Worm (Caenorhabditis elegans) whole organism, L1 larva: Measurements from ENCODE around the gene C05A2.4.

Experiments used
- C04F5.9 ChIP-seq: sonication (generic microtip); optimal IDR thresholded peaks from 2 replicates; lab custom pipeline; 2016; ENCODE audit warnings: missing genetic modification characterization, missing compliant biosample characterization
- F16B12.6 ChIP-seq: fragments of 150-350 bp; optimal IDR thresholded peaks from 2 replicates; lab custom pipeline; 2014; ENCODE audit warnings: missing biosample characterization, missing genetic modification characterization
- Y116A8C.19 ChIP-seq: sonication (generic microtip); optimal IDR thresholded peaks from 2 replicates; lab custom pipeline; 2016; ENCODE audit warnings: missing compliant biosample characterization, missing genetic modification characterization, borderline replicate concordance
- aha-1 ChIP-seq: fragments of 150-350 bp; optimal IDR thresholded peaks from 2 replicates; lab custom pipeline; 2014; ENCODE audit warnings: missing biosample characterization, missing genetic modification characterization
- aly-2 ChIP-seq: fragments of 150-350 bp; optimal IDR thresholded peaks from 2 replicates; lab custom pipeline; 2014; ENCODE audit warnings: missing biosample characterization, missing genetic modification characterization
- ceh-88 ChIP-seq: fragments of 200-800 bp; sonication (Bioruptor generic); IDR thresholded peaks from 2 replicates; pipeline ENCODE4 v1.3.6; 2022; ENCODE audit warnings: missing genetic modification characterization, missing compliant biosample characterization
- ces-1 ChIP-seq: fragments of 150-350 bp; optimal IDR thresholded peaks from 2 replicates; lab custom pipeline; 2014; ENCODE audit warnings: missing biosample characterization, missing genetic modification reagents, missing genetic modification characterization
- dpl-1 ChIP-seq, 3 experiments: fragments of 150-350 bp in 2 of 3; sonication (generic microtip) in 1 of 3; optimal IDR thresholded peaks; 2 replicates each; lab custom pipeline; 2014 to 2017; ENCODE audit warnings: missing biosample characterization in 3 of 3, missing genetic modification characterization in 3 of 3, missing genetic modification reagents in 3 of 3
- dsc-1 ChIP-seq: sonication (generic microtip); optimal IDR thresholded peaks from 2 replicates; lab custom pipeline; 2016; ENCODE audit warnings: mild to moderate bottlenecking, missing genetic modification characterization, missing compliant biosample characterization
- efl-1 ChIP-seq, 4 experiments: fragments of 150-350 bp; optimal IDR thresholded peaks in 3 of 4; peaks in 1 of 4; 1 replicate in 1 of 4; 2 replicates in 3 of 4; lab custom pipeline; 2014; ENCODE audit warnings: missing biosample characterization in 2 of 4, missing genetic modification characterization in 2 of 4, missing genetic modification reagents in 2 of 4
- efl-3 ChIP-seq: fragments of 200-800 bp; sonication (Bioruptor generic); optimal IDR thresholded peaks from 2 replicates; lab custom pipeline; 2018; ENCODE audit warnings: mild to moderate bottlenecking, missing genetic modification characterization, missing compliant biosample characterization
- egl-27 ChIP-seq, 2 experiments: fragments of 150-350 bp in 1 of 2; sonication (generic microtip); optimal IDR thresholded peaks; 3 replicates each; lab custom pipeline; 2017 to 2018; ENCODE audit warnings: missing biosample characterization in 2 of 2, missing genetic modification characterization in 2 of 2, missing genetic modification reagents in 2 of 2
- elt-2 ChIP-seq: sonication (generic microtip); optimal IDR thresholded peaks from 2 replicates; lab custom pipeline; 2016; ENCODE audit warnings: missing genetic modification characterization, mild to moderate bottlenecking, inconsistent platforms, missing compliant biosample characterization, missing genetic modification reagents
- elt-3 ChIP-seq, 6 experiments: fragments of 150-350 bp in 1 of 6; sonication (generic microtip); optimal IDR thresholded peaks; 2 replicates each; lab custom pipeline; 2017 to 2018; ENCODE audit warnings: missing biosample characterization in 6 of 6, missing genetic modification characterization in 6 of 6, inconsistent platforms in 1 of 6
- fkh-10 ChIP-seq: sonication (generic microtip); optimal IDR thresholded peaks from 2 replicates; lab custom pipeline; 2017; ENCODE audit warnings: missing biosample characterization, missing genetic modification reagents, missing genetic modification characterization
- fkh-4 ChIP-seq: sonication (generic microtip); optimal IDR thresholded peaks from 2 replicates; lab custom pipeline; 2016; ENCODE audit warnings: missing compliant biosample characterization, missing genetic modification characterization, borderline replicate concordance
- grh-1 ChIP-seq: fragments of 200-800 bp; sonication (Bioruptor generic); IDR thresholded peaks from 2 replicates; pipeline ENCODE4 v1.3.6; 2022; ENCODE audit warnings: missing genetic modification reagents, missing genetic modification characterization, missing compliant biosample characterization
- hlh-17 ChIP-seq: fragments of 200-800 bp; sonication (Bioruptor generic); optimal IDR thresholded peaks from 2 replicates; lab custom pipeline; 2018; ENCODE audit warnings: missing genetic modification characterization, mild to moderate bottlenecking, missing compliant biosample characterization, moderate library complexity, borderline replicate concordance
- hlh-4 ChIP-seq: sonication (generic microtip); optimal IDR thresholded peaks from 2 replicates; lab custom pipeline; 2016; ENCODE audit warnings: mild to moderate bottlenecking, missing genetic modification characterization, missing compliant biosample characterization
- irx-1 ChIP-seq: sonication (generic microtip); optimal IDR thresholded peaks from 2 replicates; lab custom pipeline; 2016; ENCODE audit warnings: missing genetic modification characterization, missing compliant biosample characterization
- isw-1 ChIP-seq: fragments of 200-800 bp; sonication (Bioruptor generic); IDR thresholded peaks from 2 replicates; pipeline ENCODE4 v1.3.6; 2022; ENCODE audit warnings: missing genetic modification characterization, missing compliant biosample characterization
- jun-1 ChIP-seq: fragments of 150-350 bp; optimal IDR thresholded peaks from 2 replicates; lab custom pipeline; 2014; ENCODE audit warnings: missing biosample characterization, missing genetic modification reagents, missing genetic modification characterization
- lin-14 ChIP-seq: fragments of 200-800 bp; sonication (Bioruptor generic); optimal IDR thresholded peaks from 2 replicates; lab custom pipeline; 2018; ENCODE audit warnings: mild to moderate bottlenecking, missing genetic modification characterization, moderate library complexity, missing compliant biosample characterization
- lin-15B ChIP-seq: fragments of 150-350 bp; sonication (generic microtip); optimal IDR thresholded peaks from 3 replicates; lab custom pipeline; 2014; ENCODE audit warnings: missing biosample characterization, missing genetic modification characterization
- lin-35 ChIP-seq, 2 experiments: fragments of 150-350 bp; optimal IDR thresholded peaks; 2 replicates each; lab custom pipeline; 2014; ENCODE audit warnings: missing biosample characterization in 2 of 2, missing genetic modification characterization in 2 of 2, missing genetic modification reagents in 2 of 2
- lsy-2 ChIP-seq, 2 experiments: fragments of 150-350 bp; optimal IDR thresholded peaks; 2 replicates each; lab custom pipeline; 2014; ENCODE audit warnings: missing biosample characterization in 2 of 2, missing genetic modification characterization in 2 of 2
- mdl-1 ChIP-seq, 2 experiments: fragments of 150-350 bp; optimal IDR thresholded peaks; 2 replicates each; lab custom pipeline; 2014 to 2017; ENCODE audit warnings: missing biosample characterization in 2 of 2, missing genetic modification characterization in 2 of 2, inconsistent platforms in 1 of 2
- mep-1 ChIP-seq: fragments of 150-350 bp; optimal IDR thresholded peaks from 2 replicates; lab custom pipeline; 2014; ENCODE audit warnings: missing biosample characterization, missing genetic modification characterization
- nhr-19 ChIP-seq: fragments of 200-800 bp; sonication (Bioruptor generic); conservative IDR thresholded peaks from 2 replicates; pipeline ENCODE4 v1.3.6; 2022; ENCODE audit warnings: missing genetic modification characterization, missing compliant biosample characterization
- nhr-20 ChIP-seq: sonication (generic microtip); optimal IDR thresholded peaks from 2 replicates; lab custom pipeline; 2016; ENCODE audit warnings: mild to moderate bottlenecking, missing genetic modification characterization, missing compliant biosample characterization
- nhr-47 ChIP-seq: sonication (generic microtip); optimal IDR thresholded peaks from 2 replicates; lab custom pipeline; 2016; ENCODE audit warnings: mild to moderate bottlenecking, missing genetic modification characterization, moderate library complexity, missing compliant biosample characterization
- nhr-71 ChIP-seq: sonication (generic microtip); optimal IDR thresholded peaks from 2 replicates; lab custom pipeline; 2016; ENCODE audit warnings: mild to moderate bottlenecking, missing genetic modification characterization, moderate library complexity, missing compliant biosample characterization
- nhr-76 ChIP-seq: sonication (generic microtip); optimal IDR thresholded peaks from 2 replicates; lab custom pipeline; 2017; ENCODE audit warnings: missing biosample characterization, missing genetic modification characterization
- nhr-77 ChIP-seq: fragments of 150-350 bp; optimal IDR thresholded peaks from 2 replicates; lab custom pipeline; 2014; ENCODE audit warnings: missing biosample characterization, missing genetic modification characterization
- pqm-1 ChIP-seq: sonication (generic microtip); optimal IDR thresholded peaks from 3 replicates; lab custom pipeline; 2017; ENCODE audit warnings: missing biosample characterization, missing genetic modification characterization
- skn-1 ChIP-seq: fragments of 150-350 bp; optimal IDR thresholded peaks from 2 replicates; lab custom pipeline; 2014; ENCODE audit warnings: missing biosample characterization, missing genetic modification characterization
- sptf-1 ChIP-seq: fragments of 150-350 bp; optimal IDR thresholded peaks from 2 replicates; lab custom pipeline; 2014; ENCODE audit warnings: missing biosample characterization, missing genetic modification characterization
- sup-37 ChIP-seq: fragments of 200-800 bp; sonication (Bioruptor generic); optimal IDR thresholded peaks from 2 replicates; lab custom pipeline; 2018; ENCODE audit warnings: mild to moderate bottlenecking, missing genetic modification characterization, missing compliant biosample characterization
- tbx-2 ChIP-seq: sonication (generic microtip); optimal IDR thresholded peaks from 2 replicates; lab custom pipeline; 2016; ENCODE audit warnings: missing genetic modification characterization, missing compliant biosample characterization
- tlp-1 ChIP-seq: fragments of 150-350 bp; optimal IDR thresholded peaks from 2 replicates; lab custom pipeline; 2014; ENCODE audit warnings: missing biosample characterization, missing genetic modification characterization
- unc-30 ChIP-seq: sonication (generic microtip); optimal IDR thresholded peaks from 2 replicates; lab custom pipeline; 2017; ENCODE audit warnings: missing biosample characterization, missing genetic modification characterization
- unc-62 ChIP-seq: fragments of 150-350 bp; optimal IDR thresholded peaks from 2 replicates; lab custom pipeline; 2014; ENCODE audit warnings: missing biosample characterization, missing genetic modification reagents, missing genetic modification characterization
- unc-86 ChIP-seq: sonication (generic microtip); optimal IDR thresholded peaks from 2 replicates; lab custom pipeline; 2016; ENCODE audit warnings: missing genetic modification characterization, missing compliant biosample characterization
- zip-4 ChIP-seq: fragments of 200-800 bp; sonication (Bioruptor generic); optimal IDR thresholded peaks from 2 replicates; lab custom pipeline; 2018; ENCODE audit warnings: mild to moderate bottlenecking, missing genetic modification characterization, moderate library complexity, missing compliant biosample characterization
- ztf-4 ChIP-seq: fragments of 150-350 bp; optimal IDR thresholded peaks from 2 replicates; lab custom pipeline; 2014; ENCODE audit warnings: missing biosample characterization, missing genetic modification characterization

C05A2.4 gene

DNA sequence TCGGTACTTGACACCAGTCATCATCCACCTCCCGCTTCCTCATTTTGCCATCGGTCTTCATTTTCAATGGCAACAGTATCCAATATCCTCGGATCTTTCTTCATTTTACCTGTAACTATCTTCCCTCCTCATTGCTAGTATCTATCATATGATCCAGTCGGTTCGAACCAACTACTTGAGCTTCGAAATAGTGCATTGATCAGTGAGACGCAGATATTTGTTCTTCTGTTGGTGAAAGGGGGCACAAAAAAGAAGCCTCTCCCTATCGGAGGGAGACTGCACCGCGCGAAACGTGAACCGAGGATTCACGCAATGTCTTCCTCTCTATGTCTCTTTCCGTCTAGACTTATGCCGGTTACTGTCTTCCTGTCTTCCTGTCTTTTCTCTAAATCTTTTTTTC, 4.0 kb upstream of the C05A2.4 start:
- TF ChIP-seq lin-35 (GFP tag; optimal IDR thresholded peaks at IDR 0.05; lab: Kevin White, UChicago), result no peak
- no peak for TF ChIP-seq fkh-10 (GFP tag; lab: Kevin White, UChicago)
- TF ChIP-seq egl-27 (tag; optimal IDR thresholded peaks at IDR 0.05; lab: Kevin White, UChicago), result peak in 1 of 2 experiments; percentile 1
- peak; percentile 12 for TF ChIP-seq tbx-2
- peak; percentile 56 for TF ChIP-seq nhr-77 (tag; lab: Kevin White, UChicago)
- peak in 1 of 2 experiments; percentile 4 for TF ChIP-seq lsy-2 (tag; optimal IDR thresholded peaks at IDR 0.05; lab: Kevin White, UChicago)
- TF ChIP-seq skn-1, result peak; percentile 11
- TF ChIP-seq lin-14 (GFP tag; lab: Kevin White, UChicago), result peak; percentile 36
- TF ChIP-seq Y116A8C.19 (tag; lab: Kevin White, UChicago), result no peak
- no peak for TF ChIP-seq unc-30 (tag; lab: Kevin White, UChicago)
- peak; percentile 12 for TF ChIP-seq nhr-20 (tag; lab: Kevin White, UChicago)

DNA sequence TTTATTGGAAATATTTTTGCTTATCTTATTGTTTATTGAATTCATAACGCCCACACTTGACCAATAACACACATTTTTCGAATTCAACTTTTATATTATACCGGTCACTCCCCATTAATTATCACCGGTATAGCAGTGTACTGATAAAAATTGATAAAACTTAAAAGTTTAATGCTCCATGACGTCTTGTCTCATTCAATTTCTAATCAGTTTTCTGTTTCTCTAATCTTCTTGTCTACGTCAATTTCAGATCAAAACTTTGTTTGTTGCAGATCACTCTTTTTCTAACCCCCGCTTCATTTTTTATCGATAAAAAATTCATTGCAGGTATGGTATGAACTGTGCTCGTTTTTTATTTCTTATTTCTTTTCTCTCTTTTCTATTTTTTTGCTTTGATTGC, 1.5 kb upstream of the C05A2.4 start:
- TF ChIP-seq tlp-1 (tag; lab: Kevin White, UChicago) (peak; percentile 43), egl-27 (tag; optimal IDR thresholded peaks at IDR 0.05; lab: Kevin White, UChicago) (no peak), C04F5.9 (tag; lab: Kevin White, UChicago) (no peak), elt-2 (tag; lab: Kevin White, UChicago) (peak; percentile 99), ceh-88 (GFP tag; lab: Robert Waterston, UW) (no peak), ces-1 (GFP tag; lab: Kevin White, UChicago) (no peak), nhr-71 (tag; lab: Kevin White, UChicago) (peak; percentile 47), irx-1 (tag; lab: Kevin White, UChicago) (no peak), lsy-2 (tag; optimal IDR thresholded peaks at IDR 0.05; lab: Kevin White, UChicago) (peak in 1 of 2 experiments; percentile 1), efl-3 (no peak), pqm-1 (tag; lab: Kevin White, UChicago) (peak; percentile 32), nhr-20 (tag; lab: Kevin White, UChicago) (peak; percentile 45), lin-15B (tag; lab: Kevin White, UChicago) (no peak), dsc-1 (no peak), efl-1 (optimal IDR thresholded peaks at IDR 0.05; lab: Kevin White, UChicago) (no peak), efl-1 (GFP tag; optimal IDR thresholded peaks at IDR 0.05 in 1 of 2; lab: Kevin White, UChicago) (peak in 1 of 2 experiments; percentile 30), lin-35 (GFP tag; optimal IDR thresholded peaks at IDR 0.05; lab: Kevin White, UChicago) (peak in 1 of 2 experiments; percentile 38), jun-1 (tag; lab: Kevin White, UChicago) (peak; percentile 37), isw-1 (GFP tag; lab: Robert Waterston, UW) (no peak), nhr-19 (GFP tag; lab: Robert Waterston, UW) (no peak), zip-4 (GFP tag; lab: Kevin White, UChicago) (no peak), elt-3 (tag; optimal IDR thresholded peaks at IDR 0.05; lab: Kevin White, UChicago) (no peak), sptf-1 (tag; lab: Kevin White, UChicago) (no peak), mep-1 (tag; lab: Kevin White, UChicago) (no peak), grh-1 (GFP tag; lab: Robert Waterston, UW) (no peak), lin-14 (GFP tag; lab: Kevin White, UChicago) (peak; percentile 31)

DNA sequence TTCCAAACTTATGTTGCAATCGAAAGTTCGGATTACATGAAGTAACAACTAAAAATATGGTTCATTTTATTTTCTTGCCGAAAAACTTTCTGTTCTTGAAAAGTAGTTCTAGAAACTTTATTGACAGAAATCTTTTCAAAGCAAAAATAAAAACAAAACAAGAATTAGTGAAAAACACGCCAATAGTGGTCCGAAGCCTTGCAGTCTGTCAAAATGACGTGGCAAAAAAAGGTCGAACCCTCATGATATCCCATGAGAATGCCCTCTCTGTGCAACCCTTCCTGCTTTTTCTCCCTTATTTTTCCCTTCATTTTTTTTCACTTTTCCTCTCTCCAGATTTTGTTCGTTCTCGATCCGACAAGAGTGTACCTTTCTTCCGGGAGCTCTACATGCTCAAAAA, 3.8 kb downstream of the C05A2.4 start:
- TF ChIP-seq hlh-4 (tag; lab: Kevin White, UChicago) (no peak), F16B12.6 (tag; lab: Kevin White, UChicago) (no peak), ztf-4 (tag; lab: Kevin White, UChicago) (no peak), aha-1 (tag; lab: Kevin White, UChicago) (no peak), ceh-88 (GFP tag; lab: Robert Waterston, UW) (no peak), dpl-1 (GFP tag; optimal IDR thresholded peaks at IDR 0.05; lab: Kevin White, UChicago) (no peak), unc-86 (tag; lab: Kevin White, UChicago) (no peak), nhr-76 (no peak), hlh-17 (GFP tag; lab: Kevin White, UChicago) (no peak), lin-35 (GFP tag; optimal IDR thresholded peaks at IDR 0.05; lab: Kevin White, UChicago) (no peak), sup-37 (no peak), aly-2 (tag; lab: Kevin White, UChicago) (no peak), unc-62 (GFP tag; lab: Kevin White, UChicago) (no peak), fkh-4 (tag; lab: Kevin White, UChicago) (no peak), tbx-2 (no peak), mdl-1 (tag; optimal IDR thresholded peaks at IDR 0.05; lab: Kevin White, UChicago) (no peak), nhr-47 (tag; lab: Kevin White, UChicago) (no peak)
- TF ChIP-seq, all 84 proteins: peak for 0
